Worm (Caenorhabditis elegans) whole organism, L2 larva: ENCODE measurements around the gene E04F6.10.
A peak's percentile ranks its signal among the peaks of the same experiment; 100 is the strongest.

Source experiments
- C34F6.9 ChIP-seq: fragments of 150-350 bp; optimal IDR thresholded peaks from 2 replicates; lab custom pipeline; 2014; ENCODE audit warnings: missing biosample characterization, missing genetic modification characterization
- F13H6.1 ChIP-seq: sonication (generic microtip); optimal IDR thresholded peaks from 2 replicates; lab custom pipeline; 2016; ENCODE audit warnings: missing genetic modification characterization, missing compliant biosample characterization
- R02D3.7 ChIP-seq: fragments of 150-350 bp; optimal IDR thresholded peaks from 2 replicates; lab custom pipeline; 2014; ENCODE audit warnings: missing biosample characterization, missing genetic modification characterization
- crh-2 ChIP-seq: sonication (generic microtip); optimal IDR thresholded peaks from 2 replicates; lab custom pipeline; 2017; ENCODE audit warnings: missing biosample characterization, missing genetic modification characterization
- dmd-4 ChIP-seq: sonication (generic microtip); optimal IDR thresholded peaks from 2 replicates; lab custom pipeline; 2017; ENCODE audit warnings: missing biosample characterization, missing genetic modification characterization
- elt-3 ChIP-seq: sonication (generic microtip); optimal IDR thresholded peaks from 2 replicates; lab custom pipeline; 2017; ENCODE audit warnings: missing biosample characterization, missing genetic modification characterization
- fos-1 ChIP-seq: fragments of 150-350 bp; optimal IDR thresholded peaks from 2 replicates; lab custom pipeline; 2014; ENCODE audit warnings: missing biosample characterization, missing genetic modification characterization
- gmeb-1 ChIP-seq: fragments of 150-350 bp; optimal IDR thresholded peaks from 2 replicates; lab custom pipeline; 2014; ENCODE audit warnings: missing biosample characterization, missing genetic modification characterization
- lin-11 ChIP-seq: fragments of 150-350 bp; sonication (generic microtip); optimal IDR thresholded peaks from 2 replicates; lab custom pipeline; 2014; ENCODE audit warnings: missing biosample characterization, missing genetic modification characterization, inconsistent platforms, mixed read lengths
- lin-39 ChIP-seq: fragments of 150-350 bp; optimal IDR thresholded peaks from 2 replicates; lab custom pipeline; 2014; ENCODE audit warnings: missing biosample characterization, missing genetic modification reagents, missing genetic modification characterization
- lsy-2 ChIP-seq, 2 experiments: fragments of 150-350 bp in 1 of 2; sonication (generic microtip) in 1 of 2; optimal IDR thresholded peaks; 2 replicates each; lab custom pipeline; 2014 to 2017; ENCODE audit warnings: missing biosample characterization in 2 of 2, missing genetic modification characterization in 2 of 2
- mdl-1 ChIP-seq, 2 experiments: fragments of 150-350 bp in 1 of 2; sonication (generic microtip) in 1 of 2; optimal IDR thresholded peaks; 2 replicates each; lab custom pipeline; 2017; ENCODE audit warnings: missing biosample characterization in 2 of 2, missing genetic modification characterization in 2 of 2
- nhr-10 ChIP-seq: sonication (generic microtip); optimal IDR thresholded peaks from 2 replicates; lab custom pipeline; 2017; ENCODE audit warnings: missing biosample characterization, missing genetic modification characterization
- nhr-129 ChIP-seq: fragments of 150-350 bp; optimal IDR thresholded peaks from 2 replicates; lab custom pipeline; 2014; ENCODE audit warnings: missing biosample characterization, missing genetic modification characterization
- nhr-21 ChIP-seq: fragments of 150-350 bp; optimal IDR thresholded peaks from 2 replicates; lab custom pipeline; 2014; ENCODE audit warnings: missing biosample characterization, missing genetic modification characterization
- nhr-23 ChIP-seq: fragments of 150-350 bp; optimal IDR thresholded peaks from 2 replicates; lab custom pipeline; 2014; ENCODE audit warnings: missing biosample characterization, missing genetic modification reagents, missing genetic modification characterization
- nhr-25 ChIP-seq: fragments of 150-350 bp; sonication (generic microtip); optimal IDR thresholded peaks from 3 replicates; lab custom pipeline; 2014; ENCODE audit warnings: missing biosample characterization, missing genetic modification characterization
- nhr-6 ChIP-seq: fragments of 150-350 bp; optimal IDR thresholded peaks from 2 replicates; lab custom pipeline; 2014; ENCODE audit warnings: missing biosample characterization, missing genetic modification characterization
- nhr-77 ChIP-seq: fragments of 150-350 bp; optimal IDR thresholded peaks from 2 replicates; lab custom pipeline; 2014; ENCODE audit warnings: missing biosample characterization, missing genetic modification characterization
- peb-1 ChIP-seq: fragments of 150-350 bp; optimal IDR thresholded peaks from 2 replicates; lab custom pipeline; 2014; ENCODE audit warnings: missing biosample characterization, missing genetic modification characterization
- skn-1 ChIP-seq: sonication (generic microtip); optimal IDR thresholded peaks from 2 replicates; lab custom pipeline; 2017; ENCODE audit warnings: missing biosample characterization, missing genetic modification characterization
- sma-9 ChIP-seq, 2 experiments: fragments of 150-350 bp in 1 of 2; sonication (generic microtip) in 1 of 2; optimal IDR thresholded peaks; 2 replicates each; lab custom pipeline; 2014 to 2016; ENCODE audit warnings: missing genetic modification characterization in 2 of 2, mild to moderate bottlenecking in 1 of 2, missing biosample characterization in 1 of 2, missing compliant biosample characterization in 1 of 2, missing genetic modification reagents in 1 of 2, moderate library complexity in 1 of 2
- unc-39 ChIP-seq: fragments of 150-350 bp; optimal IDR thresholded peaks from 2 replicates; lab custom pipeline; 2014; ENCODE audit warnings: missing biosample characterization, missing genetic modification characterization
- unc-55 ChIP-seq: fragments of 150-350 bp; sonication (generic microtip); optimal IDR thresholded peaks from 3 replicates; lab custom pipeline; 2014; ENCODE audit warnings: missing biosample characterization, missing genetic modification reagents, missing genetic modification characterization
- ztf-11 ChIP-seq: sonication (generic microtip); optimal IDR thresholded peaks from 2 replicates; lab custom pipeline; 2017; ENCODE audit warnings: missing biosample characterization, missing genetic modification characterization

The E04F6.10 gene

DNA sequence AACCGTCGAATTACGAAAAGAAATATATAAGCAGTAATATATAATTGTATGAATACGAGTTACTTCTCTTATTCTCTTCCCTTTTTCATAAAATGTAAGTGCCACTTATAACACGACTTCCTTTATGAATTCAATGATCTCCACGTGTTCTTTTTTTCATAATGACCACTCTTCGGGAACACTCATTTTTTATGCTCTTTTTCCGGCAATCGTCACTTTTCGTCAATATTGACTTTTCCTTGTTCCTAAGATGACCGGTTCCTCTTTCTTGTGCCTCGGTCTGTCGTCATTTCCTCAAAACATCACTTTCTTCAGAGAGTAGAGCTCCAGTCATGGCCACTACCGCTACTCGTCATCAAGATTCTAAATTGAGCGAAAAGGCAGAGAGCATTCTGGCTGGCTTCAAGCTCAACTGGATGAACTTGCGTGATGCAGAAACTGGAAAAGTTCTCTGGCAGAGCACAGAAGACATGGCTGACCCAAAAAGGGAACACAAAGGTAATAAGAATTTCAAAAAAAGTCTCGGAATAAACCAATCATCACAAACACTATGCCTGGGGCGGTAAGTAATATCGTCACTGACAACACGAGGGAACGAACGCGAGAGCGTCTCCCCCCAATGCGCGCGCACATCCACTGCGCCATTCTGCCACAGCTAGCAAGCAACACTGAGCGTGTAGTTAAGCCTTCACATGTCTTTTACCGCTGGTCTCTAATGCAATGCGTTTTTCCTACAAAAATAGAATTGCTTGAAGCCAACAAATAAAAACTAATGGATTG lies 33.3 kb downstream of the E04F6.10 start, which contains the start of gene pdl-1 (continued):
- TF ChIP-seq unc-55 (GFP tag; lab: Kevin White, UChicago) (peak; percentile 74), C34F6.9 (tag; lab: Kevin White, UChicago) (peak; percentile 67), sma-9 (GFP tag; optimal IDR thresholded peaks at IDR 0.05; lab: Kevin White, UChicago) (peak; percentile 84), sma-9 (tag; optimal IDR thresholded peaks at IDR 0.05; lab: Kevin White, UChicago) (no peak)

DNA sequence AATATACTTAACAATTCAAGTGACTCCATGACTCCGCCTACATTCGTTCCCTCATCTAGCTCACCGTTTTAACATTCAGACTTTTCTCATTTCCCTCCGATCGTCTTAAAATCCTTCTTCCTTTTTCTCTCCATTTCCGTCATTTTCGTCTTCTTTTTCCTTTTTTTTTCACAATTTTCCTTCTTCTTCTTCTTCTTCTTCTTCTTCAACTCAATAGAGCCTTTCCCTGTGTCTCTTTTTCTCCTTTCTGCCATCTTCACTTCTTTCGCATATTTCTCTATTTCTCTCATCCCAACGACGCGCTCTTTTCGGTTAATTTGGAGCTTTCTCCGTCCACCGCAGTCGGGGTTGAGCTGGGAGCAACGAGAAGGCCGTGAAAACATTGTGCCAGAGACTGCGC lies 34.3 kb downstream of the E04F6.10 start:
- TF ChIP-seq F13H6.1 (tag; lab: Kevin White, UChicago), result peak; percentile 18
- TF ChIP-seq unc-55 (GFP tag; lab: Kevin White, UChicago), result peak; percentile 50
- peak; percentile 64 for TF ChIP-seq C34F6.9 (tag; lab: Kevin White, UChicago)
- no peak for TF ChIP-seq gmeb-1
- TF ChIP-seq nhr-129 (tag; lab: Kevin White, UChicago), result peak; percentile 12
- TF ChIP-seq crh-2, result peak; percentile 31
- peak; percentile 31 for TF ChIP-seq lin-11 (tag; lab: Kevin White, UChicago)
- TF ChIP-seq nhr-23 (tag; lab: Kevin White, UChicago), result no peak
- peak in 1 of 2 experiments; percentile 40 for TF ChIP-seq lsy-2 (tag; optimal IDR thresholded peaks at IDR 0.05; lab: Kevin White, UChicago)

DNA sequence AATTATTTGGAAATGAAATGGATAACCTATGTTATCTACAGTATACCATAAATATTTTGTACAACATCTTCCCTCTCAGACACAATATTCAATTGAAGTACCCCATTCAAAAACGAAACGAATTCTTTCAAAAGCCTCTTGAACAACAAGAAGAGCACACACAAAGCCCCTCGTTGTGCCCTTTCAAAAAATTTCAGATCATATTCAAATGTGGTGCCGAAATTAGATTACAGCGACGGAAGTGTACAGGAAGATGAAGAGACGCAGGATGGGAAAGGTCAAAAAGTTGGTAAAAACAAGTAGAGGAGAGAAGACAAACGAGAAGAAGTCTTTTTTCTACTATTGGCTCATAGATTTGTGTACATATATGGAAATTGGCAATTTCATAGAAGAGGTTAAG lies 40.8 kb downstream of the E04F6.10 start:
- TF ChIP-seq nhr-77 (no peak), nhr-10 (tag; lab: Kevin White, UChicago) (no peak), C34F6.9 (tag; lab: Kevin White, UChicago) (peak; percentile 0), R02D3.7 (tag; lab: Kevin White, UChicago) (no peak)

DNA sequence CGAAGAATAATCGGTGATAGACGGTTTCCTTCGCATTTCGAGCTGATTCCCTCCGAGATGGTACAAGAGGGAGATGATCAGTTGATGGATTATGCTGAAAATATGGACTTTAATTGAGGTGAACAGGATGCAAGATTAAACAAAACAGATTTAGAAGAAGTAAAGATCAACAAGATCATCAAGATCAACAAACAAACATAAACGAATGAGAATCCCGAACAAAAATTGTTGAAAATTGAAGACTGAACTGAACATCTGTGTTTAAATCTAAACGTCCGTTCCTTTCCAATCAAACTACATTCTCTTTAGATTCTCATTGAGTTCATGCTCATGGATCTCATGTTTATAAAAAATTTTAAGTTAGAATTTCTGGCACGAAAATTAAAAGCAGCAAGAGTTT lies 42.1 kb downstream of the E04F6.10 start, which contains the start of gene glc-4:
Gene glc-4 (minus strand): TSS at position 101 of the 400 bp plus-strand sequence.
- TF ChIP-seq nhr-129 (tag; lab: Kevin White, UChicago) (no peak), gmeb-1 (no peak), peb-1 (tag; lab: Kevin White, UChicago) (no peak)

DNA sequence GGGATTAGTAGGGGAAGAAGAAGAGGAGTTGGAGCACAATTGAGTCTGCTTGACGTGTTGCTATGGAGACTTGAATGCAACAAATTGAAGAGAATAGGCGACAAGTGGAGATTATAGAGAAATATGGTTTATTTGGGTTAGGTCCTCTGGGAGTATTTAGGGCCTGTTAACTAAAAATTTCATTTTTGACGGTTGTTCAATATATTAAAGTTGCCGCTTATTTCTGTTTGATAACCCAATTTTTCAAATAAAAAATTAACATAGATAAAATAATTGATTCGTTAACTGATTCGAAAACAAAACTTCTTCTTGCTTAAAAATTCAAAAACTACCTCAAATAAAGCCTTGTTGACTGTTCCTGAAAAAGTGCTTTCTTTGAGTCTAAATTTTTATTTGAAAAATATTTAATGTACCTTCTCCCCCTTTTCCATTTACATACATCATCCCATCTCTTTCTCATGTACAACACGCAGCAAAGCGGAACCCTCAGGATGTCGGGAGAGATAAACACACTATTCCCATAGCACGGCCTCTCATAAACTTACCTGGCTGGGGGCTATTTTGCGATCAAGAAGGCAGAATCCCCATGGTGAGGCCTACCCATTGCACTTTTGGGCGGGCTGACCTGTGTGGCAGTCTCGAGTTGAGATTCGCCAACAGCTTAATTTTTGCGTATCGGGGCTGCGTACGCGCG lies 45.5 kb downstream of the E04F6.10 start, which contains the start of gene dyf-13:
Gene dyf-13 (minus strand): TSS at position 51 of the 694 bp plus-strand sequence.
- TF ChIP-seq nhr-25 (tag; lab: Kevin White, UChicago) (no peak), R02D3.7 (tag; lab: Kevin White, UChicago) (no peak), elt-3 (no peak), fos-1 (tag; lab: Kevin White, UChicago) (no peak), dmd-4 (tag; lab: Kevin White, UChicago) (no peak), C34F6.9 (tag; lab: Kevin White, UChicago) (no peak), lin-11 (tag; lab: Kevin White, UChicago) (no peak), mdl-1 (tag; optimal IDR thresholded peaks at IDR 0.05; lab: Kevin White, UChicago) (no peak), nhr-6 (no peak), nhr-21 (tag; lab: Kevin White, UChicago) (no peak)

DNA sequence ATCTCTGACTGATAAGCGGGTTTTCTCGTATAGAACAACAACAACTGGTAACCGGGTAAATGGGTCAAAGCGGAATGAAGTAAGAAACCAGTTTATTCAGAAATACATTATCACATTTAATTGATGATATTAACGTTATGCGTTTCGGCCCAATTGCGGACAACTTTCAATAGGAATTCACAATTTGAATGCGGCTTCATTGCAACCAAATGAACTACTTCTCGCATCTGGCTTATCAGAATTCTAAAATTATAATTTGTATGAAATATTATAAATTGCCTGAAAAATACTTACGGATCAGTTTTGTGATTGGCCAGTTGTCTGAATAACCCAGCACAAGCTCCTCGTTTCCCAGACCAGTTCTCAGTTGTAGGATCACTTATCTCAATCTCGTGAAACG lies 48.2 kb downstream of the E04F6.10 start, which contains the start of gene col-36:
Gene col-36 (minus strand): TSS at position 101 of the 400 bp plus-strand sequence.
- TF ChIP-seq nhr-21 (tag; lab: Kevin White, UChicago), result no peak
- no peak for TF ChIP-seq gmeb-1
- TF ChIP-seq ztf-11 (tag; lab: Kevin White, UChicago), result no peak
- no peak for TF ChIP-seq elt-3
- TF ChIP-seq lin-39 (tag; lab: Kevin White, UChicago), result no peak
- no peak for TF ChIP-seq unc-55 (GFP tag; lab: Kevin White, UChicago)
- no peak for TF ChIP-seq nhr-23 (tag; lab: Kevin White, UChicago)
- TF ChIP-seq nhr-77, result no peak
- no peak for TF ChIP-seq skn-1 (tag; lab: Kevin White, UChicago)
- TF ChIP-seq unc-39 (tag; lab: Kevin White, UChicago), result no peak
- TF ChIP-seq mdl-1 (tag; optimal IDR thresholded peaks at IDR 0.05; lab: Kevin White, UChicago), result no peak
- TF ChIP-seq F13H6.1 (tag; lab: Kevin White, UChicago), result no peak
